Fruit fly (Drosophila melanogaster) Kc167 (cell line): ENCODE data around the gene Pits.
A peak's percentile ranks its signal among the peaks of the same experiment; 100 is the strongest.

ENCODE experiments used
- Myc ChIP-seq: fragments of >200 bp; optimal IDR thresholded peaks from 2 replicates; lab custom pipeline; 2017; ENCODE audit warnings: missing external identifiers
- Sin3A ChIP-seq: fragments of >200 bp; optimal IDR thresholded peaks from 2 replicates; lab custom pipeline; 2018; ENCODE audit warnings: missing external identifiers
- h ChIP-seq: fragments of >200 bp; optimal IDR thresholded peaks from 3 replicates; lab custom pipeline; 2018; ENCODE audit warnings: missing external identifiers
- insv ChIP-seq: fragments of >200 bp; optimal IDR thresholded peaks from 3 replicates; lab custom pipeline; 2018; ENCODE audit warnings: missing external identifiers
- psq ChIP-seq: fragments of >200 bp; optimal IDR thresholded peaks from 2 replicates; lab custom pipeline; 2017; ENCODE audit warnings: missing external identifiers
- ttk ChIP-seq: sonication (Bioruptor generic); optimal IDR thresholded peaks from 2 replicates; lab custom pipeline; 2017; ENCODE audit warnings: missing external identifiers

The Pits gene

dm6 chrX:12580498-12581304, 2.3 kb downstream of the Pits start:
- TF ChIP-seq Sin3A (no peak), Myc (lab: Kevin White, UChicago) (no peak)

- TF ChIP-seq psq (lab: Kevin White, UChicago) (no peak), Myc (lab: Kevin White, UChicago) (no peak), ttk (lab: Kevin White, UChicago) (no peak), h (lab: Kevin White, UChicago) (no peak), insv (lab: Kevin White, UChicago) (no peak), Sin3A (no peak)
Measured at dm6 chrX:12580040-12580497, 2.9 kb downstream of the Pits start.

- no peak for TF ChIP-seq h (lab: Kevin White, UChicago)
- TF ChIP-seq insv (lab: Kevin White, UChicago): no peak
- no peak for TF ChIP-seq psq (lab: Kevin White, UChicago)
- no peak for TF ChIP-seq Sin3A
- no peak for TF ChIP-seq ttk (lab: Kevin White, UChicago)
- TF ChIP-seq Myc (lab: Kevin White, UChicago): no peak
Measured at dm6 chrX:12579506-12579999, 3.4 kb downstream of the Pits start.

- TF ChIP-seq Sin3A (no peak), Myc (lab: Kevin White, UChicago) (no peak), insv (lab: Kevin White, UChicago) (no peak), h (lab: Kevin White, UChicago) (no peak), ttk (lab: Kevin White, UChicago) (no peak), psq (lab: Kevin White, UChicago) (no peak)
Measured at dm6 chrX:12578701-12579372, 4.2 kb downstream of the Pits start.

dm6 chrX:12578328-12578700, 4.7 kb downstream of the Pits start:
- no peak for TF ChIP-seq insv (lab: Kevin White, UChicago)
- no peak for TF ChIP-seq Myc (lab: Kevin White, UChicago)
- TF ChIP-seq Sin3A: no peak
- no peak for TF ChIP-seq h (lab: Kevin White, UChicago)
- TF ChIP-seq psq (lab: Kevin White, UChicago): no peak
- no peak for TF ChIP-seq ttk (lab: Kevin White, UChicago)

dm6 chrX:12577722-12578121, 5.3 kb downstream of the Pits start:
- no peak for TF ChIP-seq h (lab: Kevin White, UChicago)
- TF ChIP-seq Sin3A: no peak
- TF ChIP-seq ttk (lab: Kevin White, UChicago): no peak
- TF ChIP-seq Myc (lab: Kevin White, UChicago): no peak
- TF ChIP-seq psq (lab: Kevin White, UChicago): no peak
- TF ChIP-seq insv (lab: Kevin White, UChicago): no peak

dm6 chrX:12575827-12576408, 7.1 kb downstream of the Pits start:
- TF ChIP-seq ttk (lab: Kevin White, UChicago) (no peak), insv (lab: Kevin White, UChicago) (no peak), Sin3A (no peak), psq (lab: Kevin White, UChicago) (no peak), Myc (lab: Kevin White, UChicago) (no peak), h (lab: Kevin White, UChicago) (no peak)

- TF ChIP-seq insv (lab: Kevin White, UChicago) (no peak), psq (lab: Kevin White, UChicago) (peak; percentile 10), ttk (lab: Kevin White, UChicago) (no peak), Myc (lab: Kevin White, UChicago) (no peak)
Measured at dm6 chrX:12575292-12575826, 7.6 kb downstream of the Pits start.

- TF ChIP-seq insv (lab: Kevin White, UChicago) (no peak), h (lab: Kevin White, UChicago) (no peak), Sin3A (no peak), ttk (lab: Kevin White, UChicago) (no peak), Myc (lab: Kevin White, UChicago) (no peak), psq (lab: Kevin White, UChicago) (peak; percentile 32)
Measured at dm6 chrX:12574666-12575202, 8.3 kb downstream of the Pits start.

dm6 chrX:12568292-12568923, 14.6 kb downstream of the Pits start, which contains the start of gene hwt:
TSS of gene hwt (minus strand) at chrX:12568452.
- TF ChIP-seq insv (lab: Kevin White, UChicago): no peak
- TF ChIP-seq Myc (lab: Kevin White, UChicago): no peak
- no peak for TF ChIP-seq ttk (lab: Kevin White, UChicago)
- no peak for TF ChIP-seq Sin3A
- TF ChIP-seq h (lab: Kevin White, UChicago): no peak
- no peak for TF ChIP-seq psq (lab: Kevin White, UChicago)
